Worm (Caenorhabditis elegans) whole organism, late embryonic: Measurements from ENCODE around the gene catp-6.

Source experiments
- C08G9.2 ChIP-seq: sonication (generic microtip); optimal IDR thresholded peaks from 2 replicates; lab custom pipeline; 2016; ENCODE audit warnings: mild to moderate bottlenecking, missing genetic modification characterization, moderate library complexity, missing compliant biosample characterization
- K02D7.2 ChIP-seq: sonication (generic microtip); optimal IDR thresholded peaks from 2 replicates; lab custom pipeline; 2017; ENCODE audit warnings: mild to moderate bottlenecking, missing genetic modification characterization, missing compliant biosample characterization
- T23F11.4 ChIP-seq: fragments of 200-800 bp; sonication (Bioruptor generic); optimal IDR thresholded peaks from 2 replicates; lab custom pipeline; 2018; ENCODE audit warnings: mild to moderate bottlenecking, missing genetic modification characterization, missing compliant biosample characterization
- ama-1 ChIP-seq: fragments of 150-350 bp; optimal IDR thresholded peaks from 2 replicates; lab custom pipeline; 2014
- ceh-19 ChIP-seq: fragments of 200-800 bp; sonication (Bioruptor generic); optimal IDR thresholded peaks from 2 replicates; lab custom pipeline; 2018; ENCODE audit warnings: mild to moderate bottlenecking, missing genetic modification characterization, missing compliant biosample characterization
- ceh-2 ChIP-seq: sonication (generic microtip); optimal IDR thresholded peaks from 2 replicates; lab custom pipeline; 2016; ENCODE audit warnings: missing genotype, missing genetic modification characterization, missing compliant biosample characterization
- ceh-30 ChIP-seq: fragments of 150-350 bp; optimal IDR thresholded peaks from 2 replicates; lab custom pipeline; 2014; ENCODE audit warnings: missing biosample characterization, missing genetic modification characterization
- ceh-31 ChIP-seq: sonication (generic microtip); optimal IDR thresholded peaks from 2 replicates; lab custom pipeline; 2016; ENCODE audit warnings: missing genetic modification characterization, missing compliant biosample characterization
- ceh-34 ChIP-seq: sonication (generic microtip); optimal IDR thresholded peaks from 2 replicates; lab custom pipeline; 2016; ENCODE audit warnings: mild to moderate bottlenecking, missing genetic modification characterization, missing compliant biosample characterization
- ceh-45 ChIP-seq: fragments of 200-800 bp; sonication (Bioruptor generic); IDR thresholded peaks from 2 replicates; pipeline ENCODE4 v1.3.6; 2022; ENCODE audit warnings: missing genetic modification reagents, missing genetic modification characterization, missing compliant biosample characterization
- ceh-48 ChIP-seq: sonication (generic microtip); optimal IDR thresholded peaks from 2 replicates; lab custom pipeline; 2016; ENCODE audit warnings: missing genetic modification characterization, inconsistent platforms, missing compliant biosample characterization
- ceh-6 ChIP-seq: fragments of 200-800 bp; sonication (Bioruptor generic); optimal IDR thresholded peaks from 2 replicates; lab custom pipeline; 2018; ENCODE audit warnings: mild to moderate bottlenecking, missing genetic modification characterization, missing compliant biosample characterization
- ceh-9 ChIP-seq: sonication (generic microtip); optimal IDR thresholded peaks from 2 replicates; lab custom pipeline; 2016; ENCODE audit warnings: mild to moderate bottlenecking, missing genetic modification characterization, inconsistent platforms, missing compliant biosample characterization
- dmd-4 ChIP-seq: sonication (generic microtip); optimal IDR thresholded peaks from 2 replicates; lab custom pipeline; 2016; ENCODE audit warnings: borderline replicate concordance, missing genetic modification characterization, missing compliant biosample characterization
- dve-1 ChIP-seq: sonication (generic microtip); optimal IDR thresholded peaks from 2 replicates; lab custom pipeline; 2017; ENCODE audit warnings: antibody characterized with exemption, mild to moderate bottlenecking, missing genetic modification characterization, missing compliant biosample characterization
- elt-4 ChIP-seq: sonication (generic microtip); optimal IDR thresholded peaks from 2 replicates; lab custom pipeline; 2016; ENCODE audit warnings: missing genetic modification characterization, missing compliant biosample characterization
- ets-4 ChIP-seq: sonication (generic microtip); optimal IDR thresholded peaks from 2 replicates; lab custom pipeline; 2016; ENCODE audit warnings: missing genetic modification characterization, missing compliant biosample characterization
- eyg-1 ChIP-seq: sonication (generic microtip); optimal IDR thresholded peaks from 2 replicates; lab custom pipeline; 2016; ENCODE audit warnings: missing genotype, missing genetic modification characterization, missing compliant biosample characterization
- fax-1 ChIP-seq: sonication (generic microtip); optimal IDR thresholded peaks from 2 replicates; lab custom pipeline; 2016; ENCODE audit warnings: missing genotype, missing genetic modification characterization, missing compliant biosample characterization
- fkh-10 ChIP-seq: fragments of 150-350 bp; optimal IDR thresholded peaks from 2 replicates; lab custom pipeline; 2014; ENCODE audit warnings: missing biosample characterization, missing genetic modification reagents, missing genetic modification characterization
- fkh-6 ChIP-seq: sonication (generic microtip); optimal IDR thresholded peaks from 2 replicates; lab custom pipeline; 2016; ENCODE audit warnings: missing genetic modification characterization, missing compliant biosample characterization
- gmeb-2 ChIP-seq: sonication (generic microtip); optimal IDR thresholded peaks from 2 replicates; lab custom pipeline; 2016; ENCODE audit warnings: missing genetic modification characterization, inconsistent platforms, missing compliant biosample characterization
- hlh-15 ChIP-seq: sonication (generic microtip); optimal IDR thresholded peaks from 2 replicates; lab custom pipeline; 2016; ENCODE audit warnings: missing genetic modification characterization, missing compliant biosample characterization
- hlh-30 ChIP-seq: sonication (generic microtip); optimal IDR thresholded peaks from 2 replicates; lab custom pipeline; 2017; ENCODE audit warnings: antibody characterized with exemption, missing genetic modification characterization, missing compliant biosample characterization; ENCODE audit not compliant: insufficient read depth
- hlh-6 ChIP-seq: sonication (generic microtip); optimal IDR thresholded peaks from 2 replicates; lab custom pipeline; 2016; ENCODE audit warnings: missing genotype, missing genetic modification characterization, missing compliant biosample characterization
- hlh-8 ChIP-seq: sonication (generic microtip); optimal IDR thresholded peaks from 2 replicates; lab custom pipeline; 2016; ENCODE audit warnings: missing genotype, missing genetic modification characterization, missing compliant biosample characterization
- lim-6 ChIP-seq: sonication (generic microtip); optimal IDR thresholded peaks from 2 replicates; lab custom pipeline; 2016; ENCODE audit warnings: missing genetic modification characterization, missing compliant biosample characterization
- lin-11 ChIP-seq: fragments of 200-800 bp; sonication (Bioruptor generic); optimal IDR thresholded peaks from 2 replicates; lab custom pipeline; 2018; ENCODE audit warnings: mild to moderate bottlenecking, missing genetic modification characterization, missing compliant biosample characterization
- madf-2 ChIP-seq: sonication (generic microtip); optimal IDR thresholded peaks from 2 replicates; lab custom pipeline; 2017; ENCODE audit warnings: missing genetic modification characterization, missing compliant biosample characterization
- mec-3 ChIP-seq: sonication (generic microtip); optimal IDR thresholded peaks from 2 replicates; lab custom pipeline; 2016; ENCODE audit warnings: borderline replicate concordance, missing genetic modification characterization, missing compliant biosample characterization
- nfya-1 ChIP-seq: sonication (generic microtip); optimal IDR thresholded peaks from 2 replicates; lab custom pipeline; 2017; ENCODE audit warnings: missing genetic modification characterization, mild to moderate bottlenecking, missing compliant biosample characterization, antibody characterized with exemption, moderate library complexity
- nhr-11 ChIP-seq: fragments of 150-350 bp; optimal IDR thresholded peaks from 2 replicates; lab custom pipeline; 2014; ENCODE audit warnings: missing biosample characterization, missing genetic modification characterization
- nhr-232 ChIP-seq: sonication (generic microtip); optimal IDR thresholded peaks from 2 replicates; lab custom pipeline; 2016; ENCODE audit warnings: missing genetic modification characterization, missing compliant biosample characterization
- npax-4 ChIP-seq: sonication (generic microtip); optimal IDR thresholded peaks from 2 replicates; lab custom pipeline; 2016; ENCODE audit warnings: missing genetic modification characterization, missing compliant biosample characterization
- odd-2 ChIP-seq: sonication (generic microtip); optimal IDR thresholded peaks from 2 replicates; lab custom pipeline; 2017; ENCODE audit warnings: antibody characterized with exemption, mild to moderate bottlenecking, missing genetic modification characterization, missing compliant biosample characterization
- pag-3 ChIP-seq: sonication (generic microtip); optimal IDR thresholded peaks from 2 replicates; lab custom pipeline; 2016; ENCODE audit warnings: missing compliant biosample characterization, missing genetic modification characterization, borderline replicate concordance
- pax-1 ChIP-seq: fragments of 150-350 bp; optimal IDR thresholded peaks from 2 replicates; lab custom pipeline; 2014; ENCODE audit warnings: missing biosample characterization, missing genetic modification characterization
- pha-2 ChIP-seq: sonication (generic microtip); optimal IDR thresholded peaks from 2 replicates; lab custom pipeline; 2017; ENCODE audit warnings: mild to moderate bottlenecking, missing genetic modification characterization, missing compliant biosample characterization
- pha-4 ChIP-seq: fragments of 150-350 bp; optimal IDR thresholded peaks from 2 replicates; lab custom pipeline; 2018; ENCODE audit warnings: missing biosample characterization, missing genetic modification reagents, missing genetic modification characterization
- pqm-1 ChIP-seq: sonication (generic microtip); optimal IDR thresholded peaks from 2 replicates; lab custom pipeline; 2016; ENCODE audit warnings: missing genetic modification characterization, missing compliant biosample characterization
- ref-2 ChIP-seq: sonication (generic microtip); optimal IDR thresholded peaks from 2 replicates; lab custom pipeline; 2016; ENCODE audit warnings: missing genetic modification characterization, missing compliant biosample characterization
- rnt-1 ChIP-seq: sonication (generic microtip); optimal IDR thresholded peaks from 2 replicates; lab custom pipeline; 2016; ENCODE audit warnings: missing genetic modification characterization, missing compliant biosample characterization
- sox-2 ChIP-seq: fragments of 200-800 bp; sonication (Bioruptor generic); IDR thresholded peaks from 2 replicates; pipeline ENCODE4 v1.3.6; 2022; ENCODE audit warnings: missing genetic modification reagents, missing genetic modification characterization, missing compliant biosample characterization
- syd-9 ChIP-seq: sonication (generic microtip); optimal IDR thresholded peaks from 2 replicates; lab custom pipeline; 2016; ENCODE audit warnings: mild to moderate bottlenecking, missing genetic modification characterization, moderate library complexity, missing compliant biosample characterization
- tbx-2 ChIP-seq: sonication (generic microtip); optimal IDR thresholded peaks from 2 replicates; lab custom pipeline; 2016; ENCODE audit warnings: missing genetic modification characterization, missing compliant biosample characterization
- tbx-7 ChIP-seq: sonication (generic microtip); optimal IDR thresholded peaks from 2 replicates; lab custom pipeline; 2016; ENCODE audit warnings: missing genotype, missing genetic modification characterization, missing compliant biosample characterization
- unc-42 ChIP-seq: sonication (generic microtip); optimal IDR thresholded peaks from 2 replicates; lab custom pipeline; 2016; ENCODE audit warnings: missing genotype, missing genetic modification characterization, missing compliant biosample characterization
- unc-55 ChIP-seq: sonication (generic microtip); optimal IDR thresholded peaks from 2 replicates; lab custom pipeline; 2017; ENCODE audit warnings: missing biosample characterization, missing genetic modification reagents, missing genetic modification characterization
- unc-86 ChIP-seq: sonication (generic microtip); optimal IDR thresholded peaks from 2 replicates; lab custom pipeline; 2016; ENCODE audit warnings: missing genetic modification characterization, missing compliant biosample characterization
- ztf-16 ChIP-seq: sonication (generic microtip); optimal IDR thresholded peaks from 2 replicates; lab custom pipeline; 2017; ENCODE audit warnings: missing genetic modification characterization, missing compliant biosample characterization

catp-6 gene

DNA sequence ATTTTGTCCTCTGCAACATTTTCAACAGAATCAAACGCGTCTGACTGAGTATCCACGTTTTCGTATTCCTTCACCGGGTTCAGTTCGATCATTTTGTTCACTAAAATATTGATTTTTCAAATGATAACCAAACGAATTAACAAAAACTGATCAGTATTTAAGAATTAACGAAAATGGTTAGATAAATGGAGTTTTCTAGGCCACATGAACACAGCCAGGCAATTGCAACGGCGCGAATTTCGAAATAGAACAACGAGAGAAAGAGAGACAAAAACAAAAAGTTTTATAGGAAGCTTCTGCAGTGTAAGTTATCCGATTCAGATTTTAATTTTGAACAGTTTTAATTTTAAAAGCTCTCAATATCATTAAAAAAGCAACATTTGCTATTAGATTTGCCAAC lies 46.8 kb downstream of the catp-6 start, which contains the start of gene sna-2:
sna-2 (minus strand) TSS at position 100 of the 400 bp plus-strand sequence.
- TF ChIP-seq ztf-16 (no peak), sox-2 (no peak), fkh-10 (no peak), T23F11.4 (GFP tag; lab: Kevin White, UChicago) (no peak), ceh-34 (no peak), lin-11 (tag; lab: Kevin White, UChicago) (no peak), ceh-2 (tag; lab: Kevin White, UChicago) (peak; percentile 69), lim-6 (no peak), pha-2 (tag; lab: Kevin White, UChicago) (no peak), ceh-30 (tag; lab: Kevin White, UChicago) (no peak), hlh-8 (tag; lab: Kevin White, UChicago) (no peak), unc-42 (tag; lab: Kevin White, UChicago) (peak; percentile 54), unc-55 (GFP tag; lab: Kevin White, UChicago) (no peak), ceh-6 (GFP tag; lab: Kevin White, UChicago) (no peak), ceh-9 (tag; lab: Kevin White, UChicago) (no peak), ets-4 (peak; percentile 66), tbx-2 (tag; lab: Kevin White, UChicago) (peak; percentile 45), hlh-6 (tag; lab: Kevin White, UChicago) (no peak), hlh-30 (tag; lab: Kevin White, UChicago) (no peak), eyg-1 (tag; lab: Kevin White, UChicago) (no peak), fkh-6 (no peak), nfya-1 (tag; lab: Kevin White, UChicago) (peak; percentile 20), tbx-7 (peak; percentile 37), mec-3 (tag; lab: Kevin White, UChicago) (no peak), pag-3 (no peak), hlh-15 (tag; lab: Kevin White, UChicago) (no peak), ceh-31 (tag; lab: Kevin White, UChicago) (peak; percentile 92), nhr-232 (tag; lab: Kevin White, UChicago) (no peak), unc-86 (no peak), C08G9.2 (tag; lab: Kevin White, UChicago) (peak; percentile 83), rnt-1 (peak; percentile 50), nhr-11 (tag; lab: Kevin White, UChicago) (no peak), ceh-45 (GFP tag; lab: Robert Waterston, UW) (no peak), syd-9 (tag; lab: Kevin White, UChicago) (no peak), ceh-19 (no peak), gmeb-2 (no peak), pqm-1 (tag; lab: Kevin White, UChicago) (no peak)

DNA sequence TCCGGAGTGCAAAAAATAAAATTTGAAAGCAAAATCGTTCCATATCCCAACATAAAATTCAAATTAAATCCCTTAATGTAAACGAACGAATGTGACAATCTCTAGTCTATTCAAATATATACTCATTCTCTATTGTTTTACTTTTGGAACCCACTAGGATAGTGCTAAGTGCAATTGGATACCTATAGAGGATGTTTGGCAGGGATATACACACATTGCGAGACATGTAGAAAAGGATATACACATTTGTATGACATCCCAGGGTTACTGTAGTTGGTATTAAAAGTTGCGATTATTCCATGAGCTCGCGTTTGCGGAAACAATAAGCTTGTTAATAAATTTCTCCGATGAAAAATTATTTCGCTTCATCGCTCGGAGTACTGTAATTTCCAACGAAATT lies 50.9 kb downstream of the catp-6 start:
- TF ChIP-seq odd-2 (tag; lab: Kevin White, UChicago) (no peak), ama-1 (peak; percentile 88), sox-2 (peak; percentile 15; the same call in 1 of the 2 replicates), ceh-34 (peak; percentile 35), pax-1 (tag; lab: Kevin White, UChicago) (no peak), madf-2 (no peak), pha-2 (tag; lab: Kevin White, UChicago) (peak; percentile 3)
- TF ChIP-seq, all 69 proteins: peak for 4

DNA sequence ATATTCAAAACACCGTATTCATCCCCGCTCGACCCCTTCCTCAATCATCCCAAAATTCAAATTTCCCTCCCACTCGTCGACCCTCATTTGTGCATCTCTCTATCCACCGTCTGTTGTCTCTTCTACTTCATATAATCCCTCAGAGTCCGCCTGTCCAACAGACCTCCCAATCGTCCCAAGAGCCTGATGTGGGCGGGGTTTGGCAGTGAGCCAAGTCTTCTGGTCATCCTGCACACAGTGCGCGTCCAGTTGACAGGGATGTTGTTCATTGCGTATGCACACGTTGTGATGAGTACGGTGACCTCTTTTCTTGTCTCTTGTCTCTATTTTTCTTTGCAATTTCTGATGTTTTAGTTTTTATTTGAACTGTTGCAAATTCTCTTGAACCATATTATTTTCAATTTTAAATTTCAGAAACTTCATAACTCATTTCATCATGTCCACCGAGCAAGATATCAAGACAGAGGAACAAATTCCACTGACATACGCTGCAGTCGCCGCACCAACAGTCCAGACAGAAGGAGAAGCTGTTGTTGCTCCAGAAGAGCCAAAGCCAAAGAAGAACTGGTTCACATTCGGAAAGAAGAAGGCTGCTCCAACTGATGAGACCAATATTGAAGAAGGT lies 52.2 kb downstream of the catp-6 start, which contains the start of gene cav-1:
cav-1 (plus strand) TSS at position 415 of the 625 bp plus-strand sequence.
- no peak for TF ChIP-seq ceh-34
- TF ChIP-seq hlh-6 (tag; lab: Kevin White, UChicago), result no peak
- TF ChIP-seq pqm-1 (tag; lab: Kevin White, UChicago), result no peak
- no peak for TF ChIP-seq syd-9 (tag; lab: Kevin White, UChicago)
- no peak for TF ChIP-seq dmd-4 (tag; lab: Kevin White, UChicago)
- no peak for TF ChIP-seq pha-4 (tag; lab: Kevin White, UChicago)
- no peak for TF ChIP-seq ceh-48 (tag; lab: Kevin White, UChicago)
- TF ChIP-seq fax-1, result no peak
- peak; percentile 31 for TF ChIP-seq tbx-2 (tag; lab: Kevin White, UChicago)
- TF ChIP-seq hlh-8 (tag; lab: Kevin White, UChicago), result no peak
- TF ChIP-seq dve-1, result no peak
- TF ChIP-seq elt-4 (tag; lab: Kevin White, UChicago), result no peak
- no peak for TF ChIP-seq K02D7.2
- no peak for TF ChIP-seq gmeb-2
- no peak for TF ChIP-seq fkh-6
- TF ChIP-seq npax-4 (tag; lab: Kevin White, UChicago), result no peak
- TF ChIP-seq ets-4, result no peak
- TF ChIP-seq madf-2, result no peak
- TF ChIP-seq nhr-232 (tag; lab: Kevin White, UChicago), result no peak
- TF ChIP-seq ref-2 (tag; lab: Kevin White, UChicago), result peak; percentile 47
- peak; percentile 58 for TF ChIP-seq ama-1
